Worm (Caenorhabditis elegans) whole organism, L4 larva: Measurements from ENCODE around the gene C09B9.4.
"Not testable (repeated sequence)": the region's sequence is repeated elsewhere in the genome, so short reads cannot be mapped to it uniquely, and the experiment has no call there.

Experiments
- jun-1 ChIP-seq: fragments of 150-350 bp; optimal IDR thresholded peaks from 2 replicates; lab custom pipeline; 2014; ENCODE audit warnings: missing biosample characterization, missing genetic modification reagents, missing genetic modification characterization
- lim-7 ChIP-seq: fragments of 200-800 bp; sonication (Bioruptor generic); IDR thresholded peaks from 2 replicates; pipeline ENCODE4 v1.3.6; 2022; ENCODE audit warnings: missing genetic modification characterization, missing compliant biosample characterization
- pha-4 ChIP-seq, 2 experiments: fragments of 150-350 bp in 1 of 2; fragments of 200-800 bp in 1 of 2; sonication (Bioruptor generic) in 1 of 2; IDR thresholded peaks in 1 of 2; optimal IDR thresholded peaks in 1 of 2; 2 replicates each; pipeline versions ENCODE4 v1.3.6 to Lab custom; 2014 to 2022; ENCODE audit warnings: missing genetic modification characterization in 2 of 2, missing genetic modification reagents in 2 of 2, missing biosample characterization in 1 of 2, missing compliant biosample characterization in 1 of 2
- pqm-1 ChIP-seq: sonication (generic microtip); optimal IDR thresholded peaks from 2 replicates; lab custom pipeline; 2017; ENCODE audit warnings: missing biosample characterization, missing genetic modification characterization
- sdz-12 ChIP-seq: fragments of 200-800 bp; sonication (Bioruptor generic); optimal IDR thresholded peaks from 2 replicates; lab custom pipeline; 2018; ENCODE audit warnings: mild to moderate bottlenecking, missing genetic modification characterization, missing compliant biosample characterization

DNA sequence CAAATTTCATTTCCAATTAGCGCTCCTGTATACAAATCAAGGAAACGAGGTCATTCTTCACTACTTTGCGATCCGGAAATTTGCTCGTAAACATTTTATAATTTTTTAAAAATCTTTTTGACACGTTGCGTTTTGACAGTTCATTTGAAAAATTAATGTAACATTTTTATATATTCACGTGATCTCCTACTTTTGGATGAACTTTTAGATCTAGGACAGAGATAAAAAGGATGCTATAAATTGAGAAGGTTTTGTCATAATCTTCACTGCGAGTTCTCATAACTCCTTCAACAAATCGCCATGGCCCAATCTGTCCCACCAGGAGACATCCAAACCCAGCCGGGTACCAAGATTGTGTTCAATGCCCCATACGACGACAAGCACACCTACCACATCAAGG lies 29.1 kb upstream of the C09B9.4 start, which contains the start of gene msp-57:
- TF ChIP-seq lim-7 (GFP tag; lab: Robert Waterston, UW); jun-1; pqm-1 (tag; lab: Kevin White, UChicago); pha-4 (GFP tag; IDR thresholded peaks at IDR 0.05; lab: Robert Waterston, UW); pha-4 (tag; optimal IDR thresholded peaks at IDR 0.05; lab: Kevin White, UChicago); sdz-12 (GFP tag; lab: Kevin White, UChicago): not testable (repeated sequence)
